Fruit fly (Drosophila melanogaster) ovary, adult (tissue): ENCODE results near the gene CG32500.
"Not testable (repeated sequence)": the region's sequence is repeated elsewhere in the genome, so short reads cannot be mapped to it uniquely, and the experiment has no call there.

ENCODE experiments used
- CG17801 ChIP-seq: fragments of 200-800 bp; optimal IDR thresholded peaks from 2 replicates; lab custom pipeline; 2019; ENCODE audit warnings: missing biosample characterization, mild to moderate bottlenecking, missing genetic modification characterization, moderate library complexity; ENCODE audit not compliant: partially characterized antibody

CG32500 gene

dm6 chrX:21623641-21624040 lies at the start of gene CG32500:
Gene CG32500, minus strand, starts transcription at chrX:21623750.
- TF ChIP-seq CG17801 = not testable (repeated sequence)

dm6 chrX:21632852-21633251 lies 9.3 kb upstream of the CG32500 start:
- TF ChIP-seq CG17801 = no peak

- no peak for TF ChIP-seq CG17801
These were observed 8.7 kb upstream of the CG32500 start for dm6 chrX:21632213-21632612.

dm6 chrX:21631452-21631851 lies 7.9 kb upstream of the CG32500 start:
- peak; percentile 84 for TF ChIP-seq CG17801

dm6 chrX:21630160-21630738 lies 6.7 kb upstream of the CG32500 start:
- no peak for TF ChIP-seq CG17801

- peak; percentile 36 for TF ChIP-seq CG17801
These were observed 6.1 kb upstream of the CG32500 start, which contains the start of gene DIP1 for dm6 chrX:21629482-21630159. Gene DIP1, minus strand, starts transcription at chrX:21630148.

dm6 chrX:21621004-21621403 lies 2.5 kb downstream of the CG32500 start, which contains the start of gene CG32819:
Gene CG32819, minus strand, starts transcription at chrX:21621104.
- not testable (repeated sequence) for TF ChIP-seq CG17801

dm6 chrX:21617517-21617916 lies 6.0 kb downstream of the CG32500 start, which contains the start of gene CG32857:
Gene CG32857, minus strand, starts transcription at chrX:21617617.
- not testable (repeated sequence) for TF ChIP-seq CG17801

- not testable (repeated sequence) for TF ChIP-seq CG17801
These were observed 8.4 kb downstream of the CG32500 start, which contains the start of gene CG32820 for dm6 chrX:21615139-21615538. Gene CG32820, minus strand, starts transcription at chrX:21615239.

- TF ChIP-seq CG17801 = not testable (repeated sequence)
These were observed 12.1 kb downstream of the CG32500 start, which contains the start of gene CG33502 for dm6 chrX:21611426-21611825. Gene CG33502, minus strand, starts transcription at chrX:21611526.

- not testable (repeated sequence) for TF ChIP-seq CG17801
These were observed 14.7 kb downstream of the CG32500 start, which contains the start of gene CG17450 for dm6 chrX:21608820-21609219. Gene CG17450, minus strand, starts transcription at chrX:21608920.

dm6 chrX:21605514-21605913 lies 18.0 kb downstream of the CG32500 start:
- TF ChIP-seq CG17801 = no peak

- no peak for TF ChIP-seq CG17801
These were observed 18.5 kb downstream of the CG32500 start, which contains the start of gene GCS2alpha for dm6 chrX:21604956-21605502. Gene GCS2alpha, minus strand, starts transcription at chrX:21605264.

dm6 chrX:21593907-21594306 lies 29.6 kb downstream of the CG32500 start:
- TF ChIP-seq CG17801 = peak; percentile 24

- TF ChIP-seq CG17801 = peak; percentile 62
These were observed 31.6 kb downstream of the CG32500 start for dm6 chrX:21591990-21592389.

dm6 chrX:21589937-21590336 lies 33.6 kb downstream of the CG32500 start:
- TF ChIP-seq CG17801 = no peak

dm6 chrX:21588000-21588399 lies 35.5 kb downstream of the CG32500 start:
- no peak for TF ChIP-seq CG17801
